Fruit fly (Drosophila melanogaster) whole organism, embryonic: Measurements from ENCODE around the gene CG11674.

ENCODE experiments used
- Ada2b ChIP-seq: fragments of 200-800 bp; sonication (Bioruptor generic); IDR thresholded peaks from 2 replicates; pipeline ENCODE4 v1.3.6; 2022; ENCODE audit warnings: missing biosample characterization, missing genetic modification characterization
- CG10431 ChIP-seq: fragments of 200-800 bp; sonication (Bioruptor generic); optimal IDR thresholded peaks from 3 replicates; lab custom pipeline; 2018; ENCODE audit warnings: missing biosample characterization, mild to moderate bottlenecking, missing genetic modification characterization
- CG10462 ChIP-seq: fragments of 200-800 bp; sonication (Bioruptor generic); optimal IDR thresholded peaks from 2 replicates; lab custom pipeline; 2016; ENCODE audit warnings: missing biosample characterization, missing genetic modification characterization
- CG12104 ChIP-seq: fragments of 200-800 bp; sonication (Bioruptor generic); optimal IDR thresholded peaks from 3 replicates; lab custom pipeline; 2016; ENCODE audit warnings: missing biosample characterization, missing genetic modification characterization
- CG13424 ChIP-seq: fragments of 200-800 bp; sonication (Bioruptor generic); optimal IDR thresholded peaks from 2 replicates; lab custom pipeline; 2019; ENCODE audit warnings: missing biosample characterization, mild to moderate bottlenecking, missing genetic modification characterization, moderate library complexity
- CG15514 ChIP-seq: fragments of 200-800 bp; sonication (Bioruptor generic); optimal IDR thresholded peaks from 3 replicates; lab custom pipeline; 2017; ENCODE audit warnings: missing biosample characterization, missing genetic modification characterization, mild to moderate bottlenecking, moderate library complexity, missing genetic modification reagents
- CG16813 ChIP-seq: fragments of 200-800 bp; sonication (Bioruptor generic); IDR thresholded peaks from 3 replicates; pipeline ENCODE4 v1.3.6; 2022; ENCODE audit warnings: missing biosample characterization, missing genetic modification characterization; ENCODE audit not compliant: partially characterized antibody
- CG17186 ChIP-seq: fragments of 200-800 bp; sonication (Bioruptor generic); optimal IDR thresholded peaks from 3 replicates; lab custom pipeline; 2017; ENCODE audit warnings: missing biosample characterization, missing genetic modification reagents, missing genetic modification characterization
- CG1832 ChIP-seq: fragments of 200-800 bp; sonication (Bioruptor generic); optimal IDR thresholded peaks from 2 replicates; lab custom pipeline; 2017; ENCODE audit warnings: missing biosample characterization, mild to moderate bottlenecking, missing genetic modification characterization, inconsistent platforms
- CG30403 ChIP-seq: fragments of 200-800 bp; sonication (Bioruptor generic); optimal IDR thresholded peaks from 3 replicates; lab custom pipeline; 2016; ENCODE audit warnings: missing biosample characterization, missing genetic modification characterization
- CG3065 ChIP-seq: fragments of 200-800 bp; sonication (Bioruptor generic); optimal IDR thresholded peaks from 2 replicates; lab custom pipeline; 2016; ENCODE audit warnings: missing biosample characterization, missing genetic modification characterization
- CG3163 ChIP-seq: fragments of 200-800 bp; sonication (Bioruptor generic); optimal IDR thresholded peaks from 3 replicates; lab custom pipeline; 2016; ENCODE audit warnings: missing biosample characterization, missing genetic modification characterization
- CG3281 ChIP-seq: fragments of 200-800 bp; sonication (Bioruptor generic); optimal IDR thresholded peaks from 3 replicates; lab custom pipeline; 2017; ENCODE audit warnings: missing biosample characterization, mild to moderate bottlenecking, missing genetic modification characterization
- CG5953 ChIP-seq: fragments of 200-800 bp; sonication (Bioruptor generic); IDR thresholded peaks from 2 replicates; pipeline ENCODE4 v1.3.6; 2022; ENCODE audit warnings: missing biosample characterization, missing genetic modification characterization
- CG7372 ChIP-seq: fragments of 200-800 bp; sonication (Bioruptor generic); IDR thresholded peaks from 2 replicates; pipeline ENCODE4 v1.3.6; 2022; ENCODE audit warnings: missing biosample characterization, missing genetic modification characterization
- CG7786 ChIP-seq: fragments of 200-800 bp; sonication (Bioruptor generic); optimal IDR thresholded peaks from 2 replicates; lab custom pipeline; 2016; ENCODE audit warnings: missing biosample characterization, missing genetic modification characterization
- CG8290 ChIP-seq, 3 experiments: fragments of 200-800 bp; sonication (Bioruptor generic); optimal IDR thresholded peaks; 2 replicates each; lab custom pipeline; 2016 to 2019; ENCODE audit warnings: missing biosample characterization in 3 of 3, missing genetic modification characterization in 3 of 3, mild to moderate bottlenecking in 2 of 3, moderate library complexity in 1 of 3
- Camta ChIP-seq: fragments of 200-800 bp; sonication (Bioruptor generic); optimal IDR thresholded peaks from 2 replicates; lab custom pipeline; 2016; ENCODE audit warnings: missing biosample characterization, missing genetic modification characterization
- Chrac-16 ChIP-seq: fragments of 200-800 bp; sonication (Bioruptor generic); optimal IDR thresholded peaks from 3 replicates; lab custom pipeline; 2016; ENCODE audit warnings: missing biosample characterization, missing genetic modification characterization
- CkIIα-i1 ChIP-seq: fragments of 200-800 bp; sonication (Bioruptor generic); IDR thresholded peaks from 2 replicates; pipeline ENCODE4 v1.3.6; 2022; ENCODE audit warnings: missing biosample characterization, missing genetic modification characterization
- D19B ChIP-seq: fragments of 200-800 bp; sonication (Bioruptor generic); optimal IDR thresholded peaks from 2 replicates; lab custom pipeline; 2017; ENCODE audit warnings: missing biosample characterization, mild to moderate bottlenecking, missing genetic modification characterization
- Deaf1 ChIP-seq: fragments of 200-800 bp; optimal IDR thresholded peaks from 3 replicates; lab custom pipeline; 2019; ENCODE audit warnings: missing biosample characterization, mild to moderate bottlenecking, missing genetic modification characterization, moderate library complexity
- E2f2 ChIP-seq: fragments of 200-800 bp; sonication (Bioruptor generic); IDR thresholded peaks from 2 replicates; pipeline ENCODE4 v1.3.6; 2022; ENCODE audit warnings: missing biosample characterization, missing genetic modification characterization
- Ets97D ChIP-seq: fragments of 200-800 bp; sonication (Bioruptor generic); optimal IDR thresholded peaks from 3 replicates; lab custom pipeline; 2016; ENCODE audit warnings: missing biosample characterization, missing genetic modification characterization
- HLH54F ChIP-seq: fragments of 200-800 bp; sonication (Bioruptor generic); optimal IDR thresholded peaks from 3 replicates; lab custom pipeline; 2016; ENCODE audit warnings: missing biosample characterization, missing genetic modification characterization
- Lhr ChIP-seq: fragments of 200-800 bp; sonication (Bioruptor generic); optimal IDR thresholded peaks from 3 replicates; lab custom pipeline; 2017; ENCODE audit warnings: mild to moderate bottlenecking, missing biosample characterization, missing genetic modification reagents, missing genetic modification characterization
- Meics ChIP-seq: fragments of 200-800 bp; sonication (Bioruptor generic); optimal IDR thresholded peaks from 2 replicates; lab custom pipeline; 2017; ENCODE audit warnings: missing biosample characterization, mild to moderate bottlenecking, missing genetic modification characterization
- Opbp ChIP-seq: fragments of 200-800 bp; sonication (Bioruptor generic); IDR thresholded peaks from 3 replicates; pipeline ENCODE4 v1.3.6; 2022; ENCODE audit warnings: missing biosample characterization, missing genetic modification characterization; ENCODE audit not compliant: partially characterized antibody
- Optix ChIP-seq: fragments of 200-800 bp; sonication (Bioruptor generic); IDR thresholded peaks from 3 replicates; pipeline ENCODE4 v1.3.6; 2022; ENCODE audit warnings: missing biosample characterization, missing genetic modification characterization
- Side ChIP-seq: fragments of 200-800 bp; sonication (Bioruptor generic); optimal IDR thresholded peaks from 2 replicates; lab custom pipeline; 2016; ENCODE audit warnings: missing biosample characterization, missing genetic modification characterization
- Six4 ChIP-seq: fragments of 200-800 bp; sonication (Bioruptor generic); optimal IDR thresholded peaks from 2 replicates; lab custom pipeline; 2016; ENCODE audit warnings: missing biosample characterization, missing genetic modification characterization
- Sox102F ChIP-seq: fragments of 200-800 bp; sonication (Bioruptor generic); optimal IDR thresholded peaks from 2 replicates; lab custom pipeline; 2018; ENCODE audit warnings: missing biosample characterization, mild to moderate bottlenecking, missing genetic modification characterization, moderate library complexity
- TFAM ChIP-seq: fragments of 200-800 bp; sonication (Bioruptor generic); optimal IDR thresholded peaks from 2 replicates; lab custom pipeline; 2017; ENCODE audit warnings: missing biosample characterization, missing genetic modification characterization, inconsistent platforms
- Tbp ChIP-seq: fragments of >200 bp; optimal IDR thresholded peaks from 2 replicates; lab custom pipeline; 2018; ENCODE audit warnings: missing biosample characterization, missing genetic modification characterization
- Vsx1 ChIP-seq: fragments of 200-800 bp; sonication (Bioruptor generic); optimal IDR thresholded peaks from 2 replicates; lab custom pipeline; 2017; ENCODE audit warnings: missing biosample characterization, mild to moderate bottlenecking, missing genetic modification characterization, missing genetic modification reagents
- dm ChIP-seq: fragments of 200-800 bp; sonication (Bioruptor generic); optimal IDR thresholded peaks from 3 replicates; lab custom pipeline; 2016; ENCODE audit warnings: missing biosample characterization, missing genetic modification characterization
- dmrt99B ChIP-seq: fragments of 200-800 bp; sonication (Bioruptor generic); optimal IDR thresholded peaks from 2 replicates; lab custom pipeline; 2018; ENCODE audit warnings: missing biosample characterization, mild to moderate bottlenecking, missing genetic modification characterization, moderate library complexity
- ems ChIP-seq: fragments of 200-800 bp; sonication (Bioruptor generic); optimal IDR thresholded peaks from 3 replicates; lab custom pipeline; 2016; ENCODE audit warnings: missing biosample characterization, missing genetic modification characterization
- hbn ChIP-seq: fragments of 200-800 bp; sonication (Bioruptor generic); IDR thresholded peaks from 2 replicates; pipeline ENCODE4 v1.3.6; 2022; ENCODE audit warnings: missing biosample characterization, missing genetic modification characterization; ENCODE audit not compliant: partially characterized antibody
- kni ChIP-seq: fragments of 200-800 bp; sonication (Bioruptor generic); optimal IDR thresholded peaks from 3 replicates; lab custom pipeline; 2017; ENCODE audit warnings: mild to moderate bottlenecking, missing biosample characterization, missing genetic modification reagents, missing genetic modification characterization
- lmd ChIP-seq: fragments of 200-800 bp; sonication (Bioruptor generic); IDR thresholded peaks from 2 replicates; pipeline ENCODE4 v1.3.6; 2022; ENCODE audit warnings: missing biosample characterization, missing genetic modification characterization
- nerfin-2 ChIP-seq: fragments of 200-800 bp; sonication (Bioruptor generic); IDR thresholded peaks from 2 replicates; pipeline ENCODE4 v1.3.6; 2022; ENCODE audit warnings: missing biosample characterization, missing genetic modification characterization; ENCODE audit not compliant: partially characterized antibody
- pnt ChIP-seq: fragments of 200-800 bp; sonication (Bioruptor generic); optimal IDR thresholded peaks from 3 replicates; lab custom pipeline; 2016; ENCODE audit warnings: missing biosample characterization, missing genetic modification characterization
- repo ChIP-seq: fragments of 200-800 bp; sonication (Bioruptor generic); optimal IDR thresholded peaks from 2 replicates; lab custom pipeline; 2016; ENCODE audit warnings: missing biosample characterization, missing genetic modification characterization
- ro ChIP-seq: fragments of 200-800 bp; sonication (Bioruptor generic); IDR thresholded peaks from 2 replicates; pipeline ENCODE4 v1.3.6; 2022; ENCODE audit warnings: missing biosample characterization, missing genetic modification characterization
- sna ChIP-seq: fragments of 200-800 bp; sonication (Bioruptor generic); IDR thresholded peaks from 2 replicates; pipeline ENCODE4 v1.3.6; 2022; ENCODE audit warnings: missing biosample characterization, missing genetic modification characterization; ENCODE audit not compliant: partially characterized antibody
- tna ChIP-seq: fragments of 200-800 bp; sonication (Bioruptor generic); IDR thresholded peaks from 2 replicates; pipeline ENCODE4 v1.3.6; 2022; ENCODE audit warnings: missing biosample characterization, missing genetic modification characterization; ENCODE audit not compliant: partially characterized antibody
- vfl ChIP-seq: fragments of 200-800 bp; sonication (Bioruptor generic); optimal IDR thresholded peaks from 2 replicates; lab custom pipeline; 2016; ENCODE audit warnings: missing biosample characterization, missing genetic modification characterization
- wor ChIP-seq: fragments of 200-800 bp; sonication (Bioruptor generic); IDR thresholded peaks from 2 replicates; pipeline ENCODE4 v1.3.6; 2022; ENCODE audit warnings: missing biosample characterization, missing genetic modification characterization
- zf30C ChIP-seq: fragments of 200-800 bp; sonication (Bioruptor generic); optimal IDR thresholded peaks from 3 replicates; lab custom pipeline; 2018; ENCODE audit warnings: missing biosample characterization, mild to moderate bottlenecking, missing genetic modification characterization

Gene CG11674

dm6 chrX:14213509-14214154 is 12.0 kb downstream of the CG11674 start (continued):
- TF ChIP-seq dmrt99B (tag; lab: Kevin White, UChicago): peak; percentile 64
- TF ChIP-seq Six4 (GFP tag; lab: Kevin White, UChicago): no peak
- TF ChIP-seq pnt (GFP tag; lab: Kevin White, UChicago): no peak
- no peak for TF ChIP-seq dm (GFP tag; lab: Kevin White, UChicago)
- TF ChIP-seq CkIIα-i1 (GFP tag; lab: Robert Waterston, UW): no peak
- TF ChIP-seq Chrac-16: no peak
- peak; percentile 1 for TF ChIP-seq CG12104 (GFP tag; lab: Kevin White, UChicago)
- no peak for TF ChIP-seq CG7372 (GFP tag; lab: Robert Waterston, UW)
- TF ChIP-seq CG15514 (GFP tag; lab: Kevin White, UChicago): peak; percentile 3
- TF ChIP-seq CG3281 (GFP tag; lab: Kevin White, UChicago): peak; percentile 20
- no peak for TF ChIP-seq repo
- no peak for TF ChIP-seq ems (GFP tag; lab: Kevin White, UChicago)
- peak; percentile 34 for TF ChIP-seq Meics
- TF ChIP-seq Lhr (GFP tag; lab: Kevin White, UChicago): no peak
- no peak for TF ChIP-seq hbn (GFP tag; lab: Robert Waterston, UW)
- TF ChIP-seq E2f2 (GFP tag; lab: Robert Waterston, UW): peak; percentile 29; the same call in 1 of the 2 replicates
- no peak for TF ChIP-seq tna
- TF ChIP-seq CG3163: no peak
- TF ChIP-seq Opbp (GFP tag; lab: Robert Waterston, UW): no peak
- TF ChIP-seq CG7786 (GFP tag; lab: Kevin White, UChicago): peak; percentile 16
- TF ChIP-seq vfl (GFP tag; lab: Kevin White, UChicago): no peak
- TF ChIP-seq Deaf1: peak; percentile 74
- no peak for TF ChIP-seq CG10462 (GFP tag; lab: Kevin White, UChicago)
- 0 out of 2 replicates have a peak, but pooled peaks have one; percentile 24 for TF ChIP-seq sna (GFP tag; lab: Robert Waterston, UW)
- TF ChIP-seq CG10431: no peak
- peak; percentile 88 for TF ChIP-seq CG8290 (GFP tag; optimal IDR thresholded peaks at IDR 0.05; lab: Kevin White, UChicago)
- TF ChIP-seq CG8290 (tag; optimal IDR thresholded peaks at IDR 0.05; lab: Kevin White, UChicago): peak; percentile 21 to 67
- TF ChIP-seq CG3065: no peak
- TF ChIP-seq ro (GFP tag; lab: Robert Waterston, UW): no peak
- peak; percentile 28 for TF ChIP-seq Camta (GFP tag; lab: Kevin White, UChicago)
- peak; percentile 49; the same call in 1 of the 2 replicates for TF ChIP-seq Ada2b (GFP tag; lab: Robert Waterston, UW)
- TF ChIP-seq TFAM (GFP tag; lab: Kevin White, UChicago): no peak
- TF ChIP-seq CG13424 (tag; lab: Kevin White, UChicago): peak; percentile 51
- TF ChIP-seq Optix (GFP tag; lab: Robert Waterston, UW): peak; percentile 36; the same call in 1 of the 3 replicates
- TF ChIP-seq CG30403 (GFP tag; lab: Kevin White, UChicago): peak; percentile 47
- no peak for TF ChIP-seq nerfin-2 (GFP tag; lab: Robert Waterston, UW)
- TF ChIP-seq Side (GFP tag; lab: Kevin White, UChicago): no peak
- no peak for TF ChIP-seq Tbp (GFP tag; lab: Kevin White, UChicago)
- TF ChIP-seq Ets97D (GFP tag; lab: Kevin White, UChicago): no peak
- no peak for TF ChIP-seq lmd (GFP tag; lab: Robert Waterston, UW)
- peak; percentile 19 for TF ChIP-seq zf30C
- TF ChIP-seq CG5953: no peak
- no peak for TF ChIP-seq Vsx1 (GFP tag; lab: Kevin White, UChicago)
- no peak for TF ChIP-seq CG16813 (GFP tag; lab: Robert Waterston, UW)
- no peak for TF ChIP-seq HLH54F (GFP tag; lab: Kevin White, UChicago)
- TF ChIP-seq wor: no peak
- no peak for TF ChIP-seq CG1832 (GFP tag; lab: Kevin White, UChicago)
- TF ChIP-seq D19B (GFP tag; lab: Kevin White, UChicago): no peak
- peak; percentile 51 for TF ChIP-seq Sox102F
- TF ChIP-seq CG17186 (GFP tag; lab: Kevin White, UChicago): no peak
- TF ChIP-seq kni (GFP tag; lab: Kevin White, UChicago): no peak
